Fruit fly (Drosophila melanogaster) whole organism, prepupa: Measurements from ENCODE around the gene CG6652.

Experiments used
- CG10631 ChIP-seq: fragments of 200-800 bp; sonication (Bioruptor generic); optimal IDR thresholded peaks from 2 replicates; lab custom pipeline; 2016; ENCODE audit warnings: missing biosample characterization, missing genetic modification characterization
- CG11294 ChIP-seq: fragments of 200-800 bp; sonication (Bioruptor generic); IDR thresholded peaks from 2 replicates; pipeline ENCODE4 v1.3.6; 2022; ENCODE audit warnings: missing biosample characterization, missing genetic modification characterization
- CG11762 ChIP-seq: fragments of 200-800 bp; sonication (Bioruptor generic); optimal IDR thresholded peaks from 3 replicates; lab custom pipeline; 2016; ENCODE audit warnings: missing biosample characterization, missing genetic modification characterization; ENCODE audit not compliant: insufficient read depth
- CG11902 ChIP-seq: fragments of 200-800 bp; sonication (Bioruptor generic); optimal IDR thresholded peaks from 3 replicates; lab custom pipeline; 2016; ENCODE audit warnings: missing biosample characterization, missing genetic modification characterization
- CG15336 ChIP-seq: fragments of 200-800 bp; sonication (Bioruptor generic); IDR thresholded peaks from 2 replicates; pipeline ENCODE4 v1.3.6; 2022; ENCODE audit warnings: missing biosample characterization, missing genetic modification characterization
- CG3032 ChIP-seq: fragments of 200-800 bp; optimal IDR thresholded peaks from 2 replicates; lab custom pipeline; 2019; ENCODE audit warnings: missing biosample characterization, mild to moderate bottlenecking, missing genetic modification characterization, moderate library complexity
- CG31627 ChIP-seq: fragments of 200-800 bp; sonication (Bioruptor generic); optimal IDR thresholded peaks from 3 replicates; lab custom pipeline; 2016; ENCODE audit warnings: missing biosample characterization, missing genetic modification characterization
- CG32006 ChIP-seq: fragments of 200-800 bp; sonication (Bioruptor generic); optimal IDR thresholded peaks from 3 replicates; lab custom pipeline; 2017; ENCODE audit warnings: missing biosample characterization, mild to moderate bottlenecking, missing genetic modification characterization
- CG34406 ChIP-seq: fragments of 200-800 bp; sonication (Bioruptor generic); optimal IDR thresholded peaks from 3 replicates; lab custom pipeline; 2016; ENCODE audit warnings: missing biosample characterization, missing genetic modification characterization
- CG3919 ChIP-seq: fragments of 200-800 bp; sonication (Bioruptor generic); optimal IDR thresholded peaks from 3 replicates; lab custom pipeline; 2016; ENCODE audit warnings: missing biosample characterization, missing genetic modification characterization
- CG4318 ChIP-seq: fragments of 200-800 bp; sonication (Bioruptor generic); optimal IDR thresholded peaks from 3 replicates; lab custom pipeline; 2017; ENCODE audit warnings: missing biosample characterization, mild to moderate bottlenecking, missing genetic modification characterization
- CG6163 ChIP-seq: fragments of 200-800 bp; sonication (Bioruptor generic); IDR thresholded peaks from 3 replicates; pipeline ENCODE4 v1.3.6; 2022; ENCODE audit warnings: missing biosample characterization, missing genetic modification characterization
- CG6276 ChIP-seq: fragments of 200-800 bp; sonication (Bioruptor generic); optimal IDR thresholded peaks from 2 replicates; lab custom pipeline; 2017; ENCODE audit warnings: missing biosample characterization, mild to moderate bottlenecking, missing genetic modification characterization
- CG6792 ChIP-seq: fragments of 200-800 bp; sonication (Bioruptor generic); optimal IDR thresholded peaks from 3 replicates; lab custom pipeline; 2016; ENCODE audit warnings: missing biosample characterization, missing genetic modification characterization
- CG6854 ChIP-seq: fragments of 200-800 bp; sonication (Bioruptor generic); optimal IDR thresholded peaks from 2 replicates; lab custom pipeline; 2017; ENCODE audit warnings: missing biosample characterization, mild to moderate bottlenecking, missing genetic modification characterization
- CG8119 ChIP-seq: fragments of 200-800 bp; sonication (Bioruptor generic); IDR thresholded peaks from 3 replicates; pipeline ENCODE4 v1.3.6; 2022; ENCODE audit warnings: missing biosample characterization, missing genetic modification characterization
- CG8319 ChIP-seq: fragments of 200-800 bp; sonication (Bioruptor generic); optimal IDR thresholded peaks from 3 replicates; lab custom pipeline; 2016; ENCODE audit warnings: missing biosample characterization, missing genetic modification characterization
- CG8632 ChIP-seq: fragments of 200-800 bp; sonication (Bioruptor generic); optimal IDR thresholded peaks from 3 replicates; lab custom pipeline; 2016; ENCODE audit warnings: missing biosample characterization, missing genetic modification characterization
- Eip78C ChIP-seq: fragments of 200-800 bp; sonication (Bioruptor generic); peaks from one replicate; lab custom pipeline; 2016; ENCODE audit warnings: missing biosample characterization, missing genetic modification characterization
- Eip93F ChIP-seq: fragments of 200-800 bp; sonication (Bioruptor generic); optimal IDR thresholded peaks from 2 replicates; lab custom pipeline; 2016; ENCODE audit warnings: missing biosample characterization, mild to moderate bottlenecking, missing genetic modification characterization
- Ets21C ChIP-seq: fragments of 200-800 bp; sonication (Bioruptor generic); optimal IDR thresholded peaks from 3 replicates; lab custom pipeline; 2016; ENCODE audit warnings: missing biosample characterization, missing genetic modification characterization
- Ets96B ChIP-seq: fragments of 200-800 bp; optimal IDR thresholded peaks from 2 replicates; lab custom pipeline; 2019; ENCODE audit warnings: missing biosample characterization, mild to moderate bottlenecking, missing genetic modification characterization, moderate library complexity
- Gug ChIP-seq: fragments of 200-800 bp; sonication (Bioruptor generic); IDR thresholded peaks from 2 replicates; pipeline ENCODE4 v1.3.6; 2022; ENCODE audit warnings: missing biosample characterization, missing genetic modification characterization
- Hr39 ChIP-seq: fragments of 200-800 bp; sonication (Bioruptor generic); optimal IDR thresholded peaks from 2 replicates; lab custom pipeline; 2016; ENCODE audit warnings: missing biosample characterization, missing genetic modification characterization
- Hr4 ChIP-seq: fragments of 200-800 bp; sonication (Bioruptor generic); optimal IDR thresholded peaks from 3 replicates; lab custom pipeline; 2016; ENCODE audit warnings: missing biosample characterization, missing genetic modification characterization
- Lpt ChIP-seq: fragments of 200-800 bp; sonication (Bioruptor generic); optimal IDR thresholded peaks from 3 replicates; lab custom pipeline; 2016; ENCODE audit warnings: missing biosample characterization, missing genetic modification characterization
- Met ChIP-seq: fragments of 200-800 bp; sonication (Bioruptor generic); optimal IDR thresholded peaks from 3 replicates; lab custom pipeline; 2016; ENCODE audit warnings: missing biosample characterization, missing genetic modification characterization
- OdsH ChIP-seq: fragments of 200-800 bp; sonication (Bioruptor generic); optimal IDR thresholded peaks from 3 replicates; lab custom pipeline; 2016; ENCODE audit warnings: missing biosample characterization, missing genetic modification characterization
- Smox ChIP-seq: fragments of 200-800 bp; sonication (Bioruptor generic); optimal IDR thresholded peaks from 3 replicates; lab custom pipeline; 2016; ENCODE audit warnings: missing biosample characterization, missing genetic modification characterization
- Sox102F ChIP-seq: fragments of 200-800 bp; sonication (Bioruptor generic); optimal IDR thresholded peaks from 2 replicates; lab custom pipeline; 2016; ENCODE audit warnings: missing biosample characterization, mild to moderate bottlenecking, missing genetic modification characterization
- Sox15 ChIP-seq: fragments of 200-800 bp; sonication (Bioruptor generic); optimal IDR thresholded peaks from 3 replicates; lab custom pipeline; 2016; ENCODE audit warnings: missing biosample characterization, missing genetic modification characterization
- achi ChIP-seq: fragments of 200-800 bp; sonication (Bioruptor generic); optimal IDR thresholded peaks from 3 replicates; lab custom pipeline; 2016; ENCODE audit warnings: missing biosample characterization, missing genetic modification characterization
- dac ChIP-seq: fragments of 200-800 bp; sonication (Bioruptor generic); optimal IDR thresholded peaks from 2 replicates; lab custom pipeline; 2017; ENCODE audit warnings: missing biosample characterization, mild to moderate bottlenecking, missing genetic modification characterization
- dsx ChIP-seq: fragments of 200-800 bp; optimal IDR thresholded peaks from 3 replicates; lab custom pipeline; 2019; ENCODE audit warnings: missing biosample characterization, mild to moderate bottlenecking, missing genetic modification characterization, moderate library complexity; ENCODE audit not compliant: poor library complexity, severe bottlenecking
- eg ChIP-seq: fragments of 200-800 bp; sonication (Bioruptor generic); IDR thresholded peaks from 3 replicates; pipeline ENCODE4 v1.3.6; 2022; ENCODE audit warnings: missing biosample characterization, missing genetic modification characterization
- fd59A ChIP-seq: fragments of 200-800 bp; sonication (Bioruptor generic); optimal IDR thresholded peaks from 2 replicates; lab custom pipeline; 2017; ENCODE audit warnings: missing biosample characterization, mild to moderate bottlenecking, missing genetic modification characterization, missing genetic modification reagents
- fkh ChIP-seq: fragments of 200-800 bp; sonication (Bioruptor generic); optimal IDR thresholded peaks from 3 replicates; lab custom pipeline; 2017; ENCODE audit warnings: missing biosample characterization, mild to moderate bottlenecking, missing genetic modification characterization, moderate library complexity
- net ChIP-seq: fragments of 200-800 bp; sonication (Bioruptor generic); optimal IDR thresholded peaks from 3 replicates; lab custom pipeline; 2016; ENCODE audit warnings: missing biosample characterization, missing genetic modification characterization
- salr ChIP-seq, 2 experiments: fragments of 200-800 bp; sonication (Bioruptor generic); optimal IDR thresholded peaks; 3 replicates each; lab custom pipeline; 2016 to 2018; ENCODE audit warnings: missing biosample characterization in 2 of 2, missing genetic modification characterization in 2 of 2, mild to moderate bottlenecking in 1 of 2
- spab ChIP-seq: fragments of 200-800 bp; sonication (Bioruptor generic); optimal IDR thresholded peaks from 2 replicates; lab custom pipeline; 2017; ENCODE audit warnings: missing biosample characterization, mild to moderate bottlenecking, missing genetic modification characterization, missing genetic modification reagents
- svp ChIP-seq: fragments of 200-800 bp; sonication (Bioruptor generic); peaks from one replicate; lab custom pipeline; 2016; ENCODE audit warnings: missing biosample characterization, missing genetic modification characterization
- topi ChIP-seq: fragments of 200-800 bp; sonication (Bioruptor generic); optimal IDR thresholded peaks from 3 replicates; lab custom pipeline; 2016; ENCODE audit warnings: missing biosample characterization, missing genetic modification characterization
- vri ChIP-seq: fragments of 200-800 bp; sonication (Bioruptor generic); optimal IDR thresholded peaks from 3 replicates; lab custom pipeline; 2016; ENCODE audit warnings: missing biosample characterization, mild to moderate bottlenecking, missing genetic modification characterization

Gene CG6652

DNA sequence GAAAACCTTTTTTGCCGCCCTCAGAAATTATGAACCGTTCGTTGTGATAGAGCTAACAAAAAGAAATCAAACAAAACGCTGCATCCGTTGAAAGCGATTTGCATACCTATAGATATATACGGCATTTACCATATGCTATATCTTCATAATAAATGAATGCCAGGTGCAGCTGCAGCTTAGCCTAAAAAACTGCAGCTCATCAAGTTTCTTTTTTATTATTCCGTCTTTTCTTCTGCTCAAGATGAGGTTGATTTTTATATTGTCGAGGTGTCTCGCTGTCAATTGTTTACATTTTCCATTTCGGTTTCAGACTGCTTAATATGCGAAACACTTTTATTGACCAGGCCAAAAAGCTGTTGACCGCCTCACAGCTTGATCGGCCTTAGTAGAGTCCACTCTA, 44.2 kb downstream of the CG6652 start:
- TF ChIP-seq dac (GFP tag; lab: Kevin White, UChicago) (no peak), Met (GFP tag; lab: Kevin White, UChicago) (no peak), Hr4 (no peak), CG32006 (GFP tag; lab: Kevin White, UChicago) (no peak), Gug (GFP tag; lab: Robert Waterston, UW) (no peak), CG3032 (no peak), net (GFP tag; lab: Kevin White, UChicago) (no peak), Ets21C (GFP tag; lab: Kevin White, UChicago) (no peak), CG10631 (GFP tag; lab: Kevin White, UChicago) (no peak), CG11902 (GFP tag; lab: Kevin White, UChicago) (no peak), CG11762 (GFP tag; lab: Kevin White, UChicago) (no peak), CG8632 (GFP tag; lab: Kevin White, UChicago) (no peak), CG6276 (no peak), achi (GFP tag; lab: Kevin White, UChicago) (no peak), Ets96B (no peak)

DNA sequence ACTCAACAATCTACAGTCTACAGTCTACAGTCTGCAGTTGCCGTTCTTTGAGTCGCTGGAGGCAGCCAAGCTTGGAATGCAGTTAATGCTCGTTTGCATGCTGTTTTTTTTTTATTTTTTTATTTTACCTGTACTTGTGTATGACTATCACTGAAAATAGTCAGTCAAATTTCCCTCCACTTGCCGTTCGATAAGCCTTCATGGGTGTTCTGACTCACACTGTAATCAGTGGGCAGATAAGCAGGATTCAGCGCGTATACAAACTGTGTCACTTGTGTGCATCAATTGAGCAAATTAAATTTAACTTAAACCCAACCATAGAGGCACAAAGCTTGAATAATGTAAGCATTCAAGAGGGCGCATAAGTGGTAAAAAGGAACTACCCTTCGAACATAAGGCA, 45.3 kb downstream of the CG6652 start:
- TF ChIP-seq Ets96B (no peak), Lpt (GFP tag; lab: Kevin White, UChicago) (no peak), Met (GFP tag; lab: Kevin White, UChicago) (no peak), CG10631 (GFP tag; lab: Kevin White, UChicago) (no peak), CG8319 (GFP tag; lab: Kevin White, UChicago) (no peak), CG3032 (no peak), Sox102F (GFP tag; lab: Kevin White, UChicago) (no peak), OdsH (GFP tag; lab: Kevin White, UChicago) (no peak), CG4318 (GFP tag; lab: Kevin White, UChicago) (no peak)
- TF ChIP-seq, all 60 proteins: peak for 0

DNA sequence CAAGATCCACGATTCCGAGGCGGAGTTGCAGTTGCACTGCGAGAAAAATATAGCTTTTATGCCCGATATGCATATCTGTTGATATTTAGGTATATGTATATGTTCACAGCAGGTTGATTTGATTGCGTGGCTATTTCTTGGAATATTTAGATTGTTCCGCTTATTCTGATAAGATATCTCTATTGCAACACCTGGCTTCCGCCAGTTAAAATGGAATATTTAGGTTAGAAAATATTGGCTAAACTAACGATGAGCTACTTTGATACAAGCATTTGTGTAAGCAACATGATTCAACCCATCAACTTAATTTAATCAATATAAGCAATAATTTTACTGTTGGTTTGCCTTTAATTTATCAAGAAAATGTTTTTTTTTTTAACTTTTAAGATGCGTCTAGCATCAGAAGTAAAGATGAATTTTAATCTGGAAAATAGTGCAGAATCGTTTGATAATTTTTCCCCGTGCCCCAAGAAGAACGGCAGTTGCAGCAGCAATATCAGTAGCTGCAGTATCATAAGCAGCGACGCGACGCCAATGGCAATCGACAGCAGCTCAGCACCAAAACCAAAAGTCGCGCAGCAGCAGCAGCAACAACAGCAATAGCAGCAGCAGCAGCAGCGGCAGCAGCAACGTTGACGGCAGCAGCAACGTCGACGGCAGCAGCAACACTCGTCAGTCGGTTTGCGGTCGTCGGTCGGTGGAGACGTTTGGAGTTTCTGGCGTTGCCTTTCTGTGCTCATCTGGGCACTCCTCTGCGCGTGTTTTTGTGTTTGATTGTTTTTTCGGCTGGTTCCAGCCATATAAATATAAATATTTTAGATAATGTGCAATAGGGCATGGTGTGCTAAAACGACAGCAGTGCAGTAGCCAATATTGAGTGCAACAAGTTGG, 46.8 kb downstream of the CG6652 start:
- no peak for TF ChIP-seq CG6854 (GFP tag; lab: Kevin White, UChicago)
- TF ChIP-seq spab (GFP tag; lab: Kevin White, UChicago), result peak; percentile 70
- TF ChIP-seq Sox15 (GFP tag; lab: Kevin White, UChicago), result peak; percentile 38
- TF ChIP-seq eg (GFP tag; lab: Robert Waterston, UW), result peak; percentile 42; the same call in 2 of the 3 replicates
- peak; percentile 48 for TF ChIP-seq CG6163 (GFP tag; lab: Robert Waterston, UW)
- peak; percentile 78 for TF ChIP-seq Hr39 (GFP tag; lab: Kevin White, UChicago)
- peak; percentile 4 for TF ChIP-seq dsx (GFP tag; lab: Kevin White, UChicago)
- TF ChIP-seq CG6276, result peak; percentile 62
- peak; percentile 78 for TF ChIP-seq CG31627 (GFP tag; lab: Kevin White, UChicago)
- peak; percentile 59 for TF ChIP-seq CG8632 (GFP tag; lab: Kevin White, UChicago)
- no peak for TF ChIP-seq Eip93F (GFP tag; lab: Kevin White, UChicago)
- TF ChIP-seq Smox (GFP tag; lab: Kevin White, UChicago), result peak; percentile 68
- peak; percentile 63 for TF ChIP-seq CG3919 (GFP tag; lab: Kevin White, UChicago)
- peak; percentile 58; the same call in 1 of the 3 replicates for TF ChIP-seq CG8119 (GFP tag; lab: Robert Waterston, UW)
- TF ChIP-seq CG10631 (GFP tag; lab: Kevin White, UChicago), result peak; percentile 81
- peak; percentile 60 for TF ChIP-seq Hr4
- TF ChIP-seq topi (GFP tag; lab: Kevin White, UChicago), result peak; percentile 84
- peak; percentile 20; the same call in 1 of the 2 replicates for TF ChIP-seq CG11294 (GFP tag; lab: Robert Waterston, UW)
- TF ChIP-seq CG34406 (GFP tag; lab: Kevin White, UChicago), result peak; percentile 57
- peak; percentile 10 to 90 for TF ChIP-seq salr (GFP tag; optimal IDR thresholded peaks at IDR 0.05; lab: Kevin White, UChicago)
- TF ChIP-seq CG3032, result peak; percentile 73
- TF ChIP-seq Sox102F (GFP tag; lab: Kevin White, UChicago), result peak; percentile 62
- peak; percentile 77 for TF ChIP-seq fd59A (GFP tag; lab: Kevin White, UChicago)
- peak; percentile 92 for TF ChIP-seq svp
- peak; percentile 96 for TF ChIP-seq Eip78C (GFP tag; lab: Kevin White, UChicago)
- peak; percentile 59 for TF ChIP-seq OdsH (GFP tag; lab: Kevin White, UChicago)
- TF ChIP-seq Gug (GFP tag; lab: Robert Waterston, UW), result peak; percentile 10; the same call in 1 of the 2 replicates
- peak; percentile 40; the same call in 1 of the 2 replicates for TF ChIP-seq CG15336 (GFP tag; lab: Robert Waterston, UW)
- peak; percentile 51 for TF ChIP-seq dac (GFP tag; lab: Kevin White, UChicago)
- peak; percentile 63 for TF ChIP-seq CG6792 (GFP tag; lab: Kevin White, UChicago)
- TF ChIP-seq fkh, result no peak
- peak; percentile 87 for TF ChIP-seq Met (GFP tag; lab: Kevin White, UChicago)
- TF ChIP-seq CG11902 (GFP tag; lab: Kevin White, UChicago), result peak; percentile 57
- peak; percentile 28 for TF ChIP-seq vri (GFP tag; lab: Kevin White, UChicago)
- TF ChIP-seq CG32006 (GFP tag; lab: Kevin White, UChicago), result peak; percentile 87
